Worm (Caenorhabditis elegans): ENCODE data around the gene moma-1.

- TF ChIP-seq nhr-23 (tag; optimal IDR thresholded peaks at IDR 0.05) (no peak), tbx-2 (tag; optimal IDR thresholded peaks at IDR 0.05) (no peak), ceh-82 (tag; optimal IDR thresholded peaks at IDR 0.05) (peak; percentile 8)
These were observed 19.2 kb downstream of the moma-1 start, which contains the start of gene zip-2 for ce11 chrIII:832855-833504.

Measured in whole organism, L3 larva.